Fruit fly (Drosophila melanogaster) whole organism, adult: ENCODE data around the gene mei-218.
A peak's percentile ranks its signal among the peaks of the same experiment; 100 is the strongest.

Source experiments
- CG11617 ChIP-seq: fragments of 200-800 bp; sonication (Bioruptor generic); optimal IDR thresholded peaks from 2 replicates; lab custom pipeline; 2017; ENCODE audit warnings: mild to moderate bottlenecking, missing biosample characterization, missing genetic modification reagents, missing genetic modification characterization
- CG12768 ChIP-seq: fragments of 200-800 bp; sonication (Bioruptor generic); optimal IDR thresholded peaks from 2 replicates; lab custom pipeline; 2017; ENCODE audit warnings: missing biosample characterization, missing genetic modification characterization, mild to moderate bottlenecking, moderate library complexity, missing genetic modification reagents
- CG14711 ChIP-seq: fragments of 200-800 bp; sonication (Bioruptor generic); optimal IDR thresholded peaks from 2 replicates; lab custom pipeline; 2018; ENCODE audit warnings: missing biosample characterization, mild to moderate bottlenecking, missing genetic modification characterization, moderate library complexity
- CG1620 ChIP-seq: fragments of 200-800 bp; sonication (Bioruptor generic); optimal IDR thresholded peaks from 2 replicates; lab custom pipeline; 2016; ENCODE audit warnings: missing biosample characterization, missing genetic modification characterization
- CG33017 ChIP-seq: fragments of 200-800 bp; sonication (Bioruptor generic); optimal IDR thresholded peaks from 2 replicates; lab custom pipeline; 2018; ENCODE audit warnings: missing biosample characterization, mild to moderate bottlenecking, missing genetic modification characterization, moderate library complexity
- CG5204 ChIP-seq: fragments of 200-800 bp; sonication (Bioruptor generic); optimal IDR thresholded peaks from 2 replicates; lab custom pipeline; 2016; ENCODE audit warnings: missing biosample characterization, missing genetic modification characterization
- CG7045 ChIP-seq: fragments of 200-800 bp; sonication (Bioruptor generic); optimal IDR thresholded peaks from 2 replicates; lab custom pipeline; 2017; ENCODE audit warnings: missing biosample characterization, mild to moderate bottlenecking, missing genetic modification characterization
- CG7101 ChIP-seq: fragments of 200-800 bp; sonication (Bioruptor generic); optimal IDR thresholded peaks from 2 replicates; lab custom pipeline; 2018; ENCODE audit warnings: missing biosample characterization, mild to moderate bottlenecking, missing genetic modification characterization, moderate library complexity
- Clk ChIP-seq: fragments of 200-800 bp; sonication (Bioruptor generic); optimal IDR thresholded peaks from 2 replicates; lab custom pipeline; 2017; ENCODE audit warnings: missing biosample characterization, missing genetic modification characterization
- Crg-1 ChIP-seq: fragments of 200-800 bp; sonication (Bioruptor generic); optimal IDR thresholded peaks from 2 replicates; lab custom pipeline; 2016; ENCODE audit warnings: missing biosample characterization, missing genetic modification characterization
- Hr96 ChIP-seq: fragments of 200-800 bp; sonication (Bioruptor generic); optimal IDR thresholded peaks from 2 replicates; lab custom pipeline; 2016; ENCODE audit warnings: missing biosample characterization, missing genetic modification characterization
- Mnt ChIP-seq: fragments of 200-800 bp; sonication (Bioruptor generic); optimal IDR thresholded peaks from 2 replicates; lab custom pipeline; 2016; ENCODE audit warnings: missing biosample characterization, mild to moderate bottlenecking, missing genetic modification characterization
- bab1 ChIP-seq: fragments of 200-800 bp; sonication (Bioruptor generic); optimal IDR thresholded peaks from 3 replicates; lab custom pipeline; 2019; ENCODE audit warnings: missing biosample characterization, mild to moderate bottlenecking, missing genetic modification characterization, moderate library complexity
- cic ChIP-seq: fragments of 200-800 bp; sonication (Bioruptor generic); optimal IDR thresholded peaks from 2 replicates; lab custom pipeline; 2017; ENCODE audit warnings: missing biosample characterization, mild to moderate bottlenecking, missing genetic modification characterization, moderate library complexity
- cnc ChIP-seq, 2 experiments: fragments of >200 bp; optimal IDR thresholded peaks; 2 replicates each; lab custom pipeline; 2017
- kay ChIP-seq: fragments of 200-800 bp; sonication (Bioruptor generic); peaks from one replicate; lab custom pipeline; 2016; ENCODE audit warnings: missing biosample characterization, missing genetic modification characterization, borderline replicate concordance
- ovo ChIP-seq: fragments of 200-800 bp; sonication (Bioruptor generic); optimal IDR thresholded peaks from 2 replicates; lab custom pipeline; 2016; ENCODE audit warnings: missing biosample characterization, missing genetic modification characterization
- pad ChIP-seq: fragments of 200-800 bp; sonication (Bioruptor generic); optimal IDR thresholded peaks from 3 replicates; lab custom pipeline; 2017; ENCODE audit warnings: missing biosample characterization, missing genetic modification characterization, mild to moderate bottlenecking, moderate library complexity, missing genetic modification reagents
- tj ChIP-seq: fragments of 200-800 bp; sonication (Bioruptor generic); optimal IDR thresholded peaks from 3 replicates; lab custom pipeline; 2017; ENCODE audit warnings: missing biosample characterization, mild to moderate bottlenecking, missing genetic modification characterization, moderate library complexity
- toe ChIP-seq: fragments of 200-800 bp; sonication (Bioruptor generic); optimal IDR thresholded peaks from 2 replicates; lab custom pipeline; 2016; ENCODE audit warnings: missing biosample characterization, missing genetic modification characterization

Gene mei-218

dm6 chrX:17172777-17173315, 30.1 kb upstream of the mei-218 start:
- TF ChIP-seq Crg-1 (no peak), CG14711 (tag; lab: Kevin White, UChicago) (no peak), Mnt (no peak), CG7101 (no peak), kay (GFP tag; lab: Kevin White, UChicago) (no peak), CG11617 (GFP tag; lab: Kevin White, UChicago) (no peak), ovo (GFP tag; lab: Kevin White, UChicago) (no peak), CG33017 (tag; lab: Kevin White, UChicago) (no peak), toe (GFP tag; lab: Kevin White, UChicago) (no peak), CG1620 (no peak), CG12768 (GFP tag; lab: Kevin White, UChicago) (no peak), Clk (GFP tag; lab: Kevin White, UChicago) (no peak), cic (no peak), CG7045 (GFP tag; lab: Kevin White, UChicago) (no peak), cnc (optimal IDR thresholded peaks at IDR 0.05; lab: Kevin White, UChicago) (no peak), bab1 (no peak), pad (no peak), Hr96 (GFP tag; lab: Kevin White, UChicago) (no peak)

- TF ChIP-seq kay (GFP tag; lab: Kevin White, UChicago), result no peak
- TF ChIP-seq pad, result no peak
- TF ChIP-seq Hr96 (GFP tag; lab: Kevin White, UChicago), result no peak
- no peak for TF ChIP-seq Crg-1
- TF ChIP-seq CG12768 (GFP tag; lab: Kevin White, UChicago), result no peak
Measured at dm6 chrX:17172123-17172522, 29.3 kb upstream of the mei-218 start.

DNA sequence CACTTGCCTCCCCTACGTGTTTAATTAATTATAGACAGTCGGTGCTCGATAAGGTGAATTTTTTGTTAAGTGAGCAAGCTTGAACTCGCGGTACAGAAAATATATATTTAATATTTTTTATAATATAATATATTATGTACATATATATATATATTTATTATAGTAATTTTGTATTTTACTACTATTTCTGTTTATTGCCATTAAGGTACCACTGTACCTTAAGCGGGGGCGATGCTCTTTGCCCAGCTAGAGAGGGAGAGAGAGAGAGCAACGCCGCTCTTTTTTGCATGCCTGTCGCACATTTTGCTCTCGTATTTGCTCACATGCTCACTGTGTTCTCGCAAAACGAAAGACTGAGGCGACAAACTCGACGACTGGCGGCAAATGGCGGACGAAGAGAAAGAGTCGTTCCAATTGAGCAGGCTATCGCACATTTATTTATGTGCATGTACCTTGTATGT, 27.7 kb upstream of the mei-218 start:
- TF ChIP-seq CG12768 (GFP tag; lab: Kevin White, UChicago) (peak; percentile 38), CG7101 (peak; percentile 75), CG1620 (no peak), pad (peak; percentile 11), Hr96 (GFP tag; lab: Kevin White, UChicago) (no peak), CG14711 (tag; lab: Kevin White, UChicago) (peak; percentile 62), CG7045 (GFP tag; lab: Kevin White, UChicago) (peak; percentile 24), ovo (GFP tag; lab: Kevin White, UChicago) (peak; percentile 32), Crg-1 (no peak), CG11617 (GFP tag; lab: Kevin White, UChicago) (peak; percentile 30), kay (GFP tag; lab: Kevin White, UChicago) (no peak), cnc (optimal IDR thresholded peaks at IDR 0.05; lab: Kevin White, UChicago) (no peak), toe (GFP tag; lab: Kevin White, UChicago) (no peak), bab1 (peak; percentile 28), CG33017 (tag; lab: Kevin White, UChicago) (peak; percentile 67), Mnt (no peak), cic (no peak)

dm6 chrX:17167304-17167703, 24.5 kb upstream of the mei-218 start:
- TF ChIP-seq CG14711 (tag; lab: Kevin White, UChicago) (no peak), CG1620 (no peak), cnc (optimal IDR thresholded peaks at IDR 0.05; lab: Kevin White, UChicago) (no peak), pad (no peak), kay (GFP tag; lab: Kevin White, UChicago) (no peak), CG5204 (GFP tag; lab: Kevin White, UChicago) (no peak), Clk (GFP tag; lab: Kevin White, UChicago) (no peak), toe (GFP tag; lab: Kevin White, UChicago) (no peak), CG7045 (GFP tag; lab: Kevin White, UChicago) (no peak), tj (GFP tag; lab: Kevin White, UChicago) (no peak)

DNA sequence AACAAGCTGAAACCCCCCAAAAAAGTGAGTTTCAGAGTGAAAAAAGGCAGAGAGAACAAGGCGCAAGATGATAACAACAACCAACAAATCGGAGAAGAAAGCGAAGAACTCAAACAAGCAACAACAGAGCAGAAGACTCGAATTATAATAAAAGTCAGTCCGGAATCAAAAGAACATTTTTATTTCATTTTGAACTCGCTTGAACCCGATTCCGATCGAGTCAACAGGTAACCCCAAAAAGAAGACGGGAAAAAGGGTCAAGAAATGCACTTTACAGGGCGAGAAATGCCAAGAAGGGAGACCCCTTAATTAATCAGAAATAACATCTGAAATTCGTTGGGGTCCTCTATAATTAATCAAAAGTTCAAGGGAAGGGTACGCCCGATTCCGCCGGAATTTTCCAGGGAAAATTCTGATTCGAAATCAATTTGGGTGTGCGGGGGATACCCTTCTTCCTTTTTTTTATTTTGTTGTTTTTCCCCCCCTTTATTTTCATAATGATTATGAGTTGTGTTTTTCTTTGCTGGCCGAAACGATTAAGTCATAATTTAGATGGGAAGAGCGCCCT, 19.7 kb upstream of the mei-218 start:
- TF ChIP-seq cnc (optimal IDR thresholded peaks at IDR 0.05; lab: Kevin White, UChicago), result no peak
- TF ChIP-seq toe (GFP tag; lab: Kevin White, UChicago), result no peak
- no peak for TF ChIP-seq pad
- no peak for TF ChIP-seq CG7045 (GFP tag; lab: Kevin White, UChicago)
- no peak for TF ChIP-seq CG14711 (tag; lab: Kevin White, UChicago)
- TF ChIP-seq CG12768 (GFP tag; lab: Kevin White, UChicago), result no peak
- no peak for TF ChIP-seq CG5204 (GFP tag; lab: Kevin White, UChicago)
- no peak for TF ChIP-seq tj (GFP tag; lab: Kevin White, UChicago)
- TF ChIP-seq CG33017 (tag; lab: Kevin White, UChicago), result no peak
- TF ChIP-seq cic, result no peak
- TF ChIP-seq Mnt, result no peak

- TF ChIP-seq CG14711 (tag; lab: Kevin White, UChicago) (no peak), kay (GFP tag; lab: Kevin White, UChicago) (no peak)
Measured at dm6 chrX:17160396-17161040, 17.7 kb upstream of the mei-218 start.
